Worm (Caenorhabditis elegans) whole organism, mixed stage, embryonic: ENCODE results near the gene Y73C8B.5.

Experiments
- elt-1 ChIP-seq: sonication (generic microtip); optimal IDR thresholded peaks from 2 replicates; lab custom pipeline; 2017; ENCODE audit warnings: missing genetic modification characterization, mild to moderate bottlenecking, missing compliant biosample characterization, antibody characterized with exemption, moderate library complexity, borderline replicate concordance; ENCODE audit not compliant: insufficient read depth
- flh-1 ChIP-seq: fragments of 200-800 bp; sonication (Bioruptor generic); optimal IDR thresholded peaks from 2 replicates; lab custom pipeline; 2018; ENCODE audit warnings: mild to moderate bottlenecking, missing genetic modification characterization, moderate library complexity, missing compliant biosample characterization
- lsy-2 ChIP-seq: fragments of 150-350 bp; optimal IDR thresholded peaks from 2 replicates; lab custom pipeline; 2014; ENCODE audit warnings: missing biosample characterization, missing genetic modification characterization
- mab-5 ChIP-seq: fragments of 150-350 bp; optimal IDR thresholded peaks from 2 replicates; lab custom pipeline; 2014; ENCODE audit warnings: missing biosample characterization, missing genetic modification characterization
- mls-2 ChIP-seq: sonication (generic microtip); optimal IDR thresholded peaks from 2 replicates; lab custom pipeline; 2016; ENCODE audit warnings: mild to moderate bottlenecking, missing genetic modification characterization, moderate library complexity, missing compliant biosample characterization
- nhr-2 ChIP-seq: fragments of 150-350 bp; optimal IDR thresholded peaks from 2 replicates; lab custom pipeline; 2014; ENCODE audit warnings: missing biosample characterization, missing genetic modification characterization
- nhr-237 ChIP-seq: fragments of 150-350 bp; optimal IDR thresholded peaks from 2 replicates; lab custom pipeline; 2014; ENCODE audit warnings: missing biosample characterization, missing genetic modification characterization
- nhr-28 ChIP-seq: fragments of 150-350 bp; optimal IDR thresholded peaks from 2 replicates; lab custom pipeline; 2014; ENCODE audit warnings: missing biosample characterization, missing genetic modification characterization
- nhr-76 ChIP-seq: sonication (generic microtip); optimal IDR thresholded peaks from 2 replicates; lab custom pipeline; 2017; ENCODE audit warnings: missing biosample characterization, missing genetic modification characterization
- snpc-4 ChIP-seq: fragments of 150-350 bp; optimal IDR thresholded peaks from 2 replicates; lab custom pipeline; 2014; ENCODE audit warnings: missing biosample characterization, missing genetic modification characterization
- unc-39 ChIP-seq: fragments of 150-350 bp; optimal IDR thresholded peaks from 2 replicates; lab custom pipeline; 2014; ENCODE audit warnings: missing biosample characterization, missing genetic modification characterization
- unc-62 ChIP-seq: fragments of 150-350 bp; optimal IDR thresholded peaks from 2 replicates; lab custom pipeline; 2014; ENCODE audit warnings: missing biosample characterization, missing genetic modification reagents, missing genetic modification characterization
- zip-8 ChIP-seq: fragments of 150-350 bp; optimal IDR thresholded peaks from 2 replicates; lab custom pipeline; 2014; ENCODE audit warnings: missing biosample characterization, missing genetic modification characterization
- ztf-11 ChIP-seq: fragments of 150-350 bp; optimal IDR thresholded peaks from 2 replicates; lab custom pipeline; 2014; ENCODE audit warnings: missing biosample characterization, missing genetic modification characterization

Gene Y73C8B.5

DNA sequence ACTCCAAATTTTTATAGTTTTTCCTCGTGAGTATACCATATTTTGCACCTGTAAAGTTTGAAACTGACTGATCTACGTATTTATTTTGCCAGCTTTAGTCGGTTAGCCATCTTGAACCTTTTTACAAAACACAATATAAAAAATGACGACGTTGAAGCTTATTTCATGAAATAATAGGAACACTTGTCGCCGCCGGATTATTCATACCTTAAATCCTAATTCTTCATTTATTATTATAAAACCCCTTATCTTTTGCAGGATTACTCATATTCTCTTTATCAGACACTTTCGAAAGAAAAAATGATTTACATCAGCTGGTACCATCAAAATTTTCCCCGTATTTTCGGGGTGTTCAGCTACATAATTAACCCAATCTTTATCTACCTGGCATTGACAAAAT, 50.4 kb downstream of the Y73C8B.5 start, which contains the start of gene srj-8:
TSS of gene srj-8 (plus strand) at position 301 of the 400 bp plus-strand sequence.
- TF ChIP-seq unc-39 (tag; lab: Kevin White, UChicago): no peak
- TF ChIP-seq mab-5: no peak
- no peak for TF ChIP-seq mls-2 (tag; lab: Kevin White, UChicago)
- no peak for TF ChIP-seq unc-62 (GFP tag; lab: Kevin White, UChicago)
- no peak for TF ChIP-seq nhr-2 (tag; lab: Kevin White, UChicago)
- no peak for TF ChIP-seq nhr-76 (tag; lab: Kevin White, UChicago)
- no peak for TF ChIP-seq elt-1 (tag; lab: Kevin White, UChicago)
- no peak for TF ChIP-seq snpc-4
- TF ChIP-seq zip-8 (tag; lab: Kevin White, UChicago): no peak
- TF ChIP-seq nhr-237 (tag; lab: Kevin White, UChicago): no peak
- TF ChIP-seq flh-1 (GFP tag; lab: Kevin White, UChicago): no peak
- TF ChIP-seq ztf-11 (tag; lab: Kevin White, UChicago): no peak
- TF ChIP-seq nhr-28 (tag; lab: Kevin White, UChicago): no peak
- TF ChIP-seq lsy-2: no peak
